Worm (Caenorhabditis elegans): ENCODE measurements around the gene aexr-2.

DNA sequence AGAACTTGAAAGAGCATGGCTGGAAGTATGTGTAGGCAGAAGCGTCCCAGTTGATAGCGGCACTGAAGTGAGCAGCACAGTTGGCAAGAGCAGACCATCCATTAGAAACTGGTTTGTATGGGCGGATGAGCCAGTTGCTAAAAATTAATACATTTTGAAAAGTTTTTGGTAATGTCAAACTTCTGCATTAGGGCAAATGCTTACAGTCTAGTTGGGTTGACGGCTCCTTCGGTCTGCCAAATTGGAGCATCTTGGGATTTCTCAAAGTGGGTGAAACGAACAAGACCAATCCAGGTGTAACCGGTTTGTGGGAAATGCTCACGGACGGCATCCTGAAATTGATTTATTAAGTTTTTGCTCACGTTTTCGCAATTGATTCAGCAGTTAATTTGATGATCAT is 13.7 kb downstream of the aexr-2 start:
- no peak for TF ChIP-seq tab-1 (GFP tag; IDR thresholded peaks at IDR 0.05)
- TF ChIP-seq ztf-29 (GFP tag; IDR thresholded peaks at IDR 0.05), result no peak
- no peak for TF ChIP-seq ztf-23 (GFP tag; IDR thresholded peaks at IDR 0.05)
